Fruit fly (Drosophila melanogaster) whole organism, embryonic: ENCODE results near the gene Rab35.

ENCODE experiments used
- Ada2b ChIP-seq: fragments of 200-800 bp; sonication (Bioruptor generic); IDR thresholded peaks from 2 replicates; pipeline ENCODE4 v1.3.6; 2022; ENCODE audit warnings: missing biosample characterization, missing genetic modification characterization
- Asciz ChIP-seq: fragments of 200-800 bp; sonication (Bioruptor generic); optimal IDR thresholded peaks from 2 replicates; lab custom pipeline; 2017; ENCODE audit warnings: missing biosample characterization, mild to moderate bottlenecking, missing genetic modification characterization, missing genetic modification reagents
- Atf3 ChIP-seq: fragments of 200-800 bp; sonication (Bioruptor generic); optimal IDR thresholded peaks from 3 replicates; lab custom pipeline; 2016; ENCODE audit warnings: missing biosample characterization, missing genetic modification characterization
- CG10321 ChIP-seq: fragments of 200-800 bp; sonication (Bioruptor generic); IDR thresholded peaks from 2 replicates; pipeline ENCODE4 v1.3.6; 2022; ENCODE audit warnings: missing biosample characterization, missing genetic modification characterization
- CG12942 ChIP-seq: fragments of 200-800 bp; sonication (Bioruptor generic); optimal IDR thresholded peaks from 3 replicates; lab custom pipeline; 2016; ENCODE audit warnings: missing biosample characterization, missing genetic modification characterization
- CG16813 ChIP-seq: fragments of 200-800 bp; sonication (Bioruptor generic); IDR thresholded peaks from 3 replicates; pipeline ENCODE4 v1.3.6; 2022; ENCODE audit warnings: missing biosample characterization, missing genetic modification characterization; ENCODE audit not compliant: partially characterized antibody
- CG32532 ChIP-seq: fragments of 200-800 bp; sonication (Bioruptor generic); IDR thresholded peaks from 2 replicates; pipeline ENCODE4 v1.3.6; 2022; ENCODE audit warnings: missing biosample characterization, missing genetic modification characterization
- CG33557 ChIP-seq: fragments of 200-800 bp; sonication (Bioruptor generic); optimal IDR thresholded peaks from 2 replicates; lab custom pipeline; 2019; ENCODE audit warnings: missing biosample characterization, mild to moderate bottlenecking, missing genetic modification characterization, moderate library complexity
- CG3726 ChIP-seq: fragments of 200-800 bp; sonication (Bioruptor generic); IDR thresholded peaks from 3 replicates; pipeline ENCODE4, ENCODE4 v1.3.6; 2022; ENCODE audit warnings: missing biosample characterization, missing genetic modification characterization
- CG42726 ChIP-seq: fragments of 200-800 bp; sonication (Bioruptor generic); IDR thresholded peaks from 2 replicates; pipeline ENCODE4 v1.3.6; 2022; ENCODE audit warnings: missing biosample characterization, missing genetic modification characterization; ENCODE audit not compliant: partially characterized antibody
- CG4404 ChIP-seq: fragments of 200-800 bp; sonication (Bioruptor generic); IDR thresholded peaks from 2 replicates; pipeline ENCODE4 v1.3.6; 2022; ENCODE audit warnings: missing biosample characterization, missing genetic modification characterization
- CG6813 ChIP-seq: fragments of 200-800 bp; sonication (Bioruptor generic); optimal IDR thresholded peaks from 2 replicates; lab custom pipeline; 2017; ENCODE audit warnings: missing biosample characterization, missing genetic modification characterization, mild to moderate bottlenecking, moderate library complexity, missing genetic modification reagents
- CG8089 ChIP-seq: fragments of 200-800 bp; sonication (Bioruptor generic); optimal IDR thresholded peaks from 3 replicates; lab custom pipeline; 2016; ENCODE audit warnings: missing biosample characterization, missing genetic modification characterization
- D19A ChIP-seq: fragments of 200-800 bp; optimal IDR thresholded peaks from 3 replicates; lab custom pipeline; 2019; ENCODE audit warnings: missing biosample characterization, mild to moderate bottlenecking, missing genetic modification characterization, moderate library complexity
- Dip3 ChIP-seq: fragments of 200-800 bp; sonication (Bioruptor generic); optimal IDR thresholded peaks from 3 replicates; lab custom pipeline; 2016; ENCODE audit warnings: missing biosample characterization, missing genetic modification characterization
- Dref ChIP-seq: fragments of 200-800 bp; sonication (Bioruptor generic); IDR thresholded peaks from 2 replicates; pipeline ENCODE4 v1.3.6; 2022; ENCODE audit warnings: missing biosample characterization, missing genetic modification characterization
- E2f1 ChIP-seq: fragments of 200-800 bp; sonication (Bioruptor generic); IDR thresholded peaks from 2 replicates; pipeline ENCODE4 v1.3.6; 2022; ENCODE audit warnings: missing biosample characterization, missing genetic modification characterization
- E2f2 ChIP-seq: fragments of 200-800 bp; sonication (Bioruptor generic); IDR thresholded peaks from 2 replicates; pipeline ENCODE4 v1.3.6; 2022; ENCODE audit warnings: missing biosample characterization, missing genetic modification characterization
- ERR ChIP-seq: fragments of 200-800 bp; sonication (Bioruptor generic); optimal IDR thresholded peaks from 2 replicates; lab custom pipeline; 2016; ENCODE audit warnings: missing biosample characterization, missing genetic modification characterization
- Gug ChIP-seq: fragments of 200-800 bp; sonication (Bioruptor generic); IDR thresholded peaks from 4 replicates; pipeline ENCODE4 v1.3.6; 2022; ENCODE audit warnings: missing biosample characterization, missing genetic modification characterization
- Mrtf ChIP-seq: fragments of 200-800 bp; sonication (Bioruptor generic); IDR thresholded peaks from 3 replicates; pipeline ENCODE4 v1.3.6; 2022; ENCODE audit warnings: missing biosample characterization, missing genetic modification characterization
- Sry-β ChIP-seq: fragments of 200-800 bp; sonication (Bioruptor generic); optimal IDR thresholded peaks from 2 replicates; lab custom pipeline; 2018; ENCODE audit warnings: missing biosample characterization, mild to moderate bottlenecking, missing genetic modification characterization, moderate library complexity
- Sry-δ ChIP-seq: fragments of 200-800 bp; sonication (Bioruptor generic); optimal IDR thresholded peaks from 2 replicates; lab custom pipeline; 2016; ENCODE audit warnings: missing biosample characterization, missing genetic modification characterization
- Trl ChIP-seq, 3 experiments: fragments of >200 bp in 2 of 3; fragments of 200-800 bp in 1 of 3; sonication (Bioruptor generic) in 1 of 3; optimal IDR thresholded peaks; 2 replicates in 1 of 3; 3 replicates in 2 of 3; lab custom pipeline; 2016 to 2017; ENCODE audit warnings: missing biosample characterization in 1 of 3, missing genetic modification characterization in 1 of 3
- Usf ChIP-seq: fragments of 200-800 bp; sonication (Bioruptor generic); optimal IDR thresholded peaks from 2 replicates; lab custom pipeline; 2017; ENCODE audit warnings: missing genotype, missing biosample characterization, missing genetic modification characterization
- YL-1 ChIP-seq: fragments of 200-800 bp; sonication (Bioruptor generic); optimal IDR thresholded peaks from 3 replicates; lab custom pipeline; 2017; ENCODE audit warnings: missing biosample characterization, mild to moderate bottlenecking, missing genetic modification characterization
- ab ChIP-seq: fragments of 200-800 bp; sonication (Bioruptor generic); optimal IDR thresholded peaks from 2 replicates; lab custom pipeline; 2016; ENCODE audit warnings: missing biosample characterization, missing genetic modification characterization
- abd-A ChIP-seq: fragments of 200-800 bp; sonication (Bioruptor generic); optimal IDR thresholded peaks from 3 replicates; lab custom pipeline; 2019; ENCODE audit warnings: missing biosample characterization, mild to moderate bottlenecking, missing genetic modification characterization, moderate library complexity
- al ChIP-seq: fragments of 200-800 bp; sonication (Bioruptor generic); IDR thresholded peaks from 2 replicates; pipeline ENCODE4 v1.3.6; 2022; ENCODE audit warnings: missing biosample characterization, missing genetic modification characterization
- az2 ChIP-seq: fragments of 200-800 bp; sonication (Bioruptor generic); optimal IDR thresholded peaks from 3 replicates; lab custom pipeline; 2016; ENCODE audit warnings: missing biosample characterization, missing genetic modification characterization
- bab2 ChIP-seq: fragments of 200-800 bp; sonication (Bioruptor generic); optimal IDR thresholded peaks from 2 replicates; lab custom pipeline; 2016; ENCODE audit warnings: missing biosample characterization, missing genetic modification characterization
- cad ChIP-seq: fragments of >200 bp; optimal IDR thresholded peaks from 2 replicates; lab custom pipeline; 2017; ENCODE audit warnings: missing biosample characterization, missing genetic modification characterization
- chinmo ChIP-seq: fragments of 200-800 bp; sonication (Bioruptor generic); IDR thresholded peaks from 4 replicates; pipeline ENCODE4 v1.3.6; 2022; ENCODE audit warnings: missing biosample characterization, missing genetic modification characterization; ENCODE audit not compliant: partially characterized antibody
- eve ChIP-seq, 2 experiments: fragments of >200 bp; optimal IDR thresholded peaks; 2 replicates each; lab custom pipeline; 2017; ENCODE audit warnings: missing biosample characterization in 2 of 2, missing genetic modification characterization in 2 of 2
- gce ChIP-seq: fragments of 200-800 bp; sonication (Bioruptor generic); IDR thresholded peaks from 3 replicates; pipeline ENCODE4 v1.3.6; 2022; ENCODE audit warnings: missing biosample characterization, missing genetic modification characterization
- gcm ChIP-seq: fragments of 200-800 bp; sonication (Bioruptor generic); optimal IDR thresholded peaks from 2 replicates; lab custom pipeline; 2019; ENCODE audit warnings: missing biosample characterization, mild to moderate bottlenecking, missing genetic modification characterization, moderate library complexity
- grn ChIP-seq: fragments of 200-800 bp; sonication (Bioruptor generic); optimal IDR thresholded peaks from 3 replicates; lab custom pipeline; 2017; ENCODE audit warnings: missing biosample characterization, missing genetic modification characterization
- gro ChIP-seq: fragments of 200-800 bp; sonication (Bioruptor generic); optimal IDR thresholded peaks from 2 replicates; lab custom pipeline; 2016; ENCODE audit warnings: missing biosample characterization, missing genetic modification characterization
- hb ChIP-seq: fragments of 200-800 bp; sonication (Bioruptor generic); IDR thresholded peaks from 3 replicates; pipeline ENCODE4 v1.3.6; 2022; ENCODE audit warnings: missing biosample characterization, missing genetic modification characterization; ENCODE audit not compliant: partially characterized antibody
- kah ChIP-seq: fragments of 200-800 bp; sonication (Bioruptor generic); optimal IDR thresholded peaks from 2 replicates; lab custom pipeline; 2018; ENCODE audit warnings: missing biosample characterization, mild to moderate bottlenecking, missing genetic modification characterization
- lbe ChIP-seq: fragments of 200-800 bp; sonication (Bioruptor generic); optimal IDR thresholded peaks from 2 replicates; lab custom pipeline; 2016; ENCODE audit warnings: missing biosample characterization, mild to moderate bottlenecking, missing genetic modification characterization
- luna ChIP-seq: fragments of 200-800 bp; sonication (Bioruptor generic); optimal IDR thresholded peaks from 2 replicates; lab custom pipeline; 2016; ENCODE audit warnings: missing biosample characterization, missing genetic modification characterization
- nau ChIP-seq: fragments of 200-800 bp; sonication (Bioruptor generic); optimal IDR thresholded peaks from 3 replicates; lab custom pipeline; 2017; ENCODE audit warnings: missing biosample characterization, mild to moderate bottlenecking, missing genetic modification characterization, missing genetic modification reagents
- peb ChIP-seq: fragments of 200-800 bp; sonication (Bioruptor generic); IDR thresholded peaks from 2 replicates; pipeline ENCODE4 v1.3.6; 2022; ENCODE audit warnings: missing biosample characterization, missing genetic modification characterization
- scrt ChIP-seq: fragments of 200-800 bp; sonication (Bioruptor generic); optimal IDR thresholded peaks from 2 replicates; lab custom pipeline; 2018; ENCODE audit warnings: missing biosample characterization, mild to moderate bottlenecking, missing genetic modification characterization, moderate library complexity
- sens-2 ChIP-seq: fragments of 200-800 bp; sonication (Bioruptor generic); IDR thresholded peaks from 2 replicates; pipeline ENCODE4 v1.3.6; 2022; ENCODE audit warnings: missing biosample characterization, missing genetic modification characterization
- slp2 ChIP-seq: fragments of 200-800 bp; sonication (Bioruptor generic); optimal IDR thresholded peaks from 2 replicates; lab custom pipeline; 2016; ENCODE audit warnings: missing biosample characterization, missing genetic modification characterization
- so ChIP-seq: fragments of 200-800 bp; sonication (Bioruptor generic); IDR thresholded peaks from 3 replicates; pipeline ENCODE4 v1.3.6; 2022; ENCODE audit warnings: missing biosample characterization, missing genetic modification characterization
- tgo ChIP-seq: fragments of 200-800 bp; sonication (Bioruptor generic); IDR thresholded peaks from 3 replicates; pipeline ENCODE4 v1.3.6; 2022; ENCODE audit warnings: missing biosample characterization, missing genetic modification characterization
- zen2 ChIP-seq: fragments of 200-800 bp; sonication (Bioruptor generic); IDR thresholded peaks from 3 replicates; pipeline ENCODE4 v1.3.6; 2022; ENCODE audit warnings: missing biosample characterization, missing genetic modification characterization; ENCODE audit not compliant: partially characterized antibody

The Rab35 gene

dm6 chrX:20173464-20173995 lies 13.9 kb upstream of the Rab35 start, which contains the start of gene AnxB10 (continued):
- TF ChIP-seq luna (GFP tag; lab: Kevin White, UChicago), result no peak
- TF ChIP-seq gce (GFP tag; lab: Robert Waterston, UW), result no peak
- no peak for TF ChIP-seq Dref (GFP tag; lab: Robert Waterston, UW)
- TF ChIP-seq zen2 (GFP tag; lab: Robert Waterston, UW), result no peak
- no peak for TF ChIP-seq gro (GFP tag; lab: Kevin White, UChicago)
- TF ChIP-seq eve (GFP tag; optimal IDR thresholded peaks at IDR 0.05; lab: Kevin White, UChicago), result no peak
- TF ChIP-seq tgo (GFP tag; lab: Robert Waterston, UW), result peak; percentile 68
- peak; percentile 59 for TF ChIP-seq az2 (GFP tag; lab: Kevin White, UChicago)
- TF ChIP-seq slp2 (GFP tag; lab: Kevin White, UChicago), result peak; percentile 58
- TF ChIP-seq CG10321 (GFP tag; lab: Robert Waterston, UW), result no peak
- no peak for TF ChIP-seq kah (GFP tag; lab: Kevin White, UChicago)
- TF ChIP-seq CG33557, result no peak
- TF ChIP-seq CG4404 (GFP tag; lab: Robert Waterston, UW), result 0 out of 2 replicates have a peak, but pooled peaks have one; percentile 28
- TF ChIP-seq hb (GFP tag; lab: Robert Waterston, UW), result no peak
- TF ChIP-seq bab2 (GFP tag; lab: Kevin White, UChicago), result peak; percentile 31
- no peak for TF ChIP-seq ERR (GFP tag; lab: Kevin White, UChicago)
- no peak for TF ChIP-seq nau
- no peak for TF ChIP-seq Trl (optimal IDR thresholded peaks at IDR 0.05; lab: Kevin White, UChicago)
- TF ChIP-seq Trl (GFP tag; optimal IDR thresholded peaks at IDR 0.05; lab: Kevin White, UChicago), result peak; percentile 36
- peak; percentile 1 for TF ChIP-seq gcm (GFP tag; lab: Kevin White, UChicago)
- TF ChIP-seq E2f1 (GFP tag; lab: Robert Waterston, UW), result 0 out of 2 replicates have a peak, but pooled peaks have one; percentile 26
- no peak for TF ChIP-seq ab (GFP tag; lab: Kevin White, UChicago)
- no peak for TF ChIP-seq grn (GFP tag; lab: Kevin White, UChicago)
- TF ChIP-seq YL-1 (GFP tag; lab: Kevin White, UChicago), result no peak
- TF ChIP-seq lbe (GFP tag; lab: Kevin White, UChicago), result peak; percentile 82
- TF ChIP-seq abd-A (tag; lab: Kevin White, UChicago), result no peak
- no peak for TF ChIP-seq cad (GFP tag; lab: Kevin White, UChicago)
- TF ChIP-seq D19A, result peak; percentile 56
- no peak for TF ChIP-seq CG12942 (GFP tag; lab: Kevin White, UChicago)
- peak; percentile 47; the same call in 1 of the 3 replicates for TF ChIP-seq Mrtf (GFP tag; lab: Robert Waterston, UW)
- peak; percentile 51; the same call in 1 of the 3 replicates for TF ChIP-seq so (GFP tag; lab: Robert Waterston, UW)
- TF ChIP-seq Asciz, result peak; percentile 63
- TF ChIP-seq Sry-δ, result peak; percentile 25
- peak; percentile 58 for TF ChIP-seq CG6813
- 0 out of 4 replicates have a peak, but pooled peaks have one; percentile 20 for TF ChIP-seq Gug
- TF ChIP-seq Ada2b (GFP tag; lab: Robert Waterston, UW), result peak; percentile 63
- TF ChIP-seq E2f2 (GFP tag; lab: Robert Waterston, UW), result 0 out of 2 replicates have a peak, but pooled peaks have one; percentile 23
- TF ChIP-seq al (GFP tag; lab: Robert Waterston, UW), result no peak
- no peak for TF ChIP-seq sens-2 (GFP tag; lab: Robert Waterston, UW)
- no peak for TF ChIP-seq chinmo
- TF ChIP-seq CG16813, result no peak
- TF ChIP-seq CG32532, result no peak; the same call in 1 of the 2 replicates
- no peak for TF ChIP-seq CG3726 (GFP tag; lab: Robert Waterston, UW)
- no peak for TF ChIP-seq CG42726 (GFP tag; lab: Robert Waterston, UW)
- TF ChIP-seq Dip3 (GFP tag; lab: Kevin White, UChicago), result peak; percentile 48
- peak; percentile 41 for TF ChIP-seq scrt
- no peak for TF ChIP-seq Sry-β
- peak; percentile 2 for TF ChIP-seq Atf3 (GFP tag; lab: Kevin White, UChicago)
- TF ChIP-seq Usf (GFP tag; lab: Kevin White, UChicago), result peak; percentile 2
- TF ChIP-seq peb (GFP tag; lab: Robert Waterston, UW), result no peak
- peak; percentile 35 for TF ChIP-seq CG8089 (GFP tag; lab: Kevin White, UChicago)
